Worm (Caenorhabditis elegans) whole organism, mixed stage, embryonic: ENCODE measurements around the gene hgrs-1.

Experiments
- M03D4.4 ChIP-seq: sonication (generic microtip); optimal IDR thresholded peaks from 2 replicates; lab custom pipeline; 2017; ENCODE audit warnings: mild to moderate bottlenecking, missing genetic modification characterization, missing compliant biosample characterization
- bed-3 ChIP-seq: fragments of 200-800 bp; sonication (Bioruptor generic); optimal IDR thresholded peaks from 3 replicates; lab custom pipeline; 2018; ENCODE audit warnings: mild to moderate bottlenecking, missing genetic modification characterization, moderate library complexity, missing compliant biosample characterization
- ceh-39 ChIP-seq: fragments of 150-350 bp; optimal IDR thresholded peaks from 2 replicates; lab custom pipeline; 2014; ENCODE audit warnings: missing biosample characterization, missing genetic modification characterization
- ceh-43 ChIP-seq: fragments of 200-800 bp; sonication (Bioruptor generic); optimal IDR thresholded peaks from 2 replicates; lab custom pipeline; 2018; ENCODE audit warnings: mild to moderate bottlenecking, missing genetic modification characterization, moderate library complexity, missing compliant biosample characterization
- ceh-83 ChIP-seq: fragments of 200-800 bp; sonication (Bioruptor generic); optimal IDR thresholded peaks from 2 replicates; lab custom pipeline; 2018; ENCODE audit warnings: mild to moderate bottlenecking, missing genetic modification characterization, missing compliant biosample characterization
- ces-1 ChIP-seq: fragments of 150-350 bp; optimal IDR thresholded peaks from 2 replicates; lab custom pipeline; 2014; ENCODE audit warnings: missing biosample characterization, missing genetic modification reagents, missing genetic modification characterization
- cnd-1 ChIP-seq: fragments of 200-800 bp; sonication (Bioruptor generic); optimal IDR thresholded peaks from 2 replicates; lab custom pipeline; 2018; ENCODE audit warnings: mild to moderate bottlenecking, missing genetic modification characterization, missing compliant biosample characterization
- drap-1 ChIP-seq: fragments of 200-800 bp; sonication (Bioruptor generic); optimal IDR thresholded peaks from 3 replicates; lab custom pipeline; 2018; ENCODE audit warnings: mild to moderate bottlenecking, missing genetic modification characterization, missing compliant biosample characterization
- elt-1 ChIP-seq: sonication (generic microtip); optimal IDR thresholded peaks from 2 replicates; lab custom pipeline; 2017; ENCODE audit warnings: missing genetic modification characterization, mild to moderate bottlenecking, missing compliant biosample characterization, antibody characterized with exemption, moderate library complexity, borderline replicate concordance; ENCODE audit not compliant: insufficient read depth
- elt-3 ChIP-seq: fragments of 150-350 bp; optimal IDR thresholded peaks from 2 replicates; lab custom pipeline; 2014; ENCODE audit warnings: missing biosample characterization, missing genetic modification characterization
- flh-1 ChIP-seq: fragments of 200-800 bp; sonication (Bioruptor generic); optimal IDR thresholded peaks from 2 replicates; lab custom pipeline; 2018; ENCODE audit warnings: mild to moderate bottlenecking, missing genetic modification characterization, moderate library complexity, missing compliant biosample characterization
- hlh-1 ChIP-seq: fragments of 150-350 bp; optimal IDR thresholded peaks from 2 replicates; lab custom pipeline; 2014; ENCODE audit warnings: missing biosample characterization, missing genetic modification reagents, missing genetic modification characterization
- lin-13 ChIP-seq: fragments of 150-350 bp; optimal IDR thresholded peaks from 2 replicates; lab custom pipeline; 2014; ENCODE audit warnings: missing biosample characterization, missing genetic modification characterization
- lin-32 ChIP-seq: fragments of 200-800 bp; sonication (Bioruptor generic); optimal IDR thresholded peaks from 2 replicates; lab custom pipeline; 2018; ENCODE audit warnings: mild to moderate bottlenecking, missing genetic modification characterization, missing compliant biosample characterization
- lsy-2 ChIP-seq: fragments of 150-350 bp; optimal IDR thresholded peaks from 2 replicates; lab custom pipeline; 2014; ENCODE audit warnings: missing biosample characterization, missing genetic modification characterization
- mab-5 ChIP-seq: fragments of 150-350 bp; optimal IDR thresholded peaks from 2 replicates; lab custom pipeline; 2014; ENCODE audit warnings: missing biosample characterization, missing genetic modification characterization
- mep-1 ChIP-seq: fragments of 150-350 bp; optimal IDR thresholded peaks from 2 replicates; lab custom pipeline; 2017; ENCODE audit warnings: missing biosample characterization, missing genetic modification reagents, missing genetic modification characterization, inconsistent platforms
- mls-2 ChIP-seq: sonication (generic microtip); optimal IDR thresholded peaks from 2 replicates; lab custom pipeline; 2016; ENCODE audit warnings: mild to moderate bottlenecking, missing genetic modification characterization, moderate library complexity, missing compliant biosample characterization
- nhr-12 ChIP-seq: fragments of 150-350 bp; optimal IDR thresholded peaks from 2 replicates; lab custom pipeline; 2014; ENCODE audit warnings: missing biosample characterization, missing genetic modification characterization
- nhr-237 ChIP-seq: fragments of 150-350 bp; optimal IDR thresholded peaks from 2 replicates; lab custom pipeline; 2014; ENCODE audit warnings: missing biosample characterization, missing genetic modification characterization
- nhr-28 ChIP-seq: fragments of 150-350 bp; optimal IDR thresholded peaks from 2 replicates; lab custom pipeline; 2014; ENCODE audit warnings: missing biosample characterization, missing genetic modification characterization
- nhr-76 ChIP-seq: sonication (generic microtip); optimal IDR thresholded peaks from 2 replicates; lab custom pipeline; 2017; ENCODE audit warnings: missing biosample characterization, missing genetic modification characterization
- pha-4 ChIP-seq: fragments of 150-350 bp; optimal IDR thresholded peaks from 2 replicates; lab custom pipeline; 2018; ENCODE audit warnings: missing biosample characterization, missing genetic modification reagents, missing genetic modification characterization
- snpc-4 ChIP-seq: fragments of 150-350 bp; optimal IDR thresholded peaks from 2 replicates; lab custom pipeline; 2014; ENCODE audit warnings: missing biosample characterization, missing genetic modification characterization
- sptf-1 ChIP-seq: sonication (generic microtip); optimal IDR thresholded peaks from 2 replicates; lab custom pipeline; 2017; ENCODE audit warnings: mild to moderate bottlenecking, missing genetic modification characterization, moderate library complexity, missing compliant biosample characterization
- tbx-8 ChIP-seq: fragments of 200-800 bp; sonication (Bioruptor generic); optimal IDR thresholded peaks from 2 replicates; lab custom pipeline; 2018; ENCODE audit warnings: mild to moderate bottlenecking, missing genetic modification characterization, moderate library complexity, missing compliant biosample characterization
- unc-120 ChIP-seq: sonication (generic microtip); optimal IDR thresholded peaks from 2 replicates; lab custom pipeline; 2017; ENCODE audit warnings: missing genetic modification characterization, missing compliant biosample characterization; ENCODE audit not compliant: poor library complexity, severe bottlenecking
- unc-39 ChIP-seq: fragments of 150-350 bp; optimal IDR thresholded peaks from 2 replicates; lab custom pipeline; 2014; ENCODE audit warnings: missing biosample characterization, missing genetic modification characterization
- unc-62 ChIP-seq: fragments of 150-350 bp; optimal IDR thresholded peaks from 2 replicates; lab custom pipeline; 2014; ENCODE audit warnings: missing biosample characterization, missing genetic modification reagents, missing genetic modification characterization
- zip-8 ChIP-seq: fragments of 150-350 bp; optimal IDR thresholded peaks from 2 replicates; lab custom pipeline; 2014; ENCODE audit warnings: missing biosample characterization, missing genetic modification characterization
- ztf-11 ChIP-seq: fragments of 150-350 bp; optimal IDR thresholded peaks from 2 replicates; lab custom pipeline; 2014; ENCODE audit warnings: missing biosample characterization, missing genetic modification characterization

The hgrs-1 gene

DNA sequence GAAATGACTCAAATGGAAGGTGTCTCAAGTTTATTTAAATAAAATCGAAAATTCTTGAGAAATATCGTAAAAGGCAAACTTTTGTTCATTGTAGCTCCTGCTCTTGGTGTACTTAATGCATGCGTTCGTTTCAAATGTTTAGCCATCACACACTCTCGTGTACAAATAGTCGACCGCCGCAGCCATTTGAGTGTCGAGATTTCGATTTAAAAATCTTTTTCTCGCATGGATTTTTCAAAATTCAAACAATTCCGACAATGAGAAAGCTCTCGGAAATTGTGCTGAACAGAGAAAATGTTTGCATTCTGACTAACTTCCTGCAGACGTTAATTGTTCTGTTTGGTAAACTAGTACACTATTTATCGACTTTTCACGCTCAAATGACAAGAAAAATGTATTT lies 6.6 kb downstream of the hgrs-1 start:
- TF ChIP-seq cnd-1 (tag; lab: Kevin White, UChicago) (no peak), elt-1 (tag; lab: Kevin White, UChicago) (no peak), mab-5 (tag; lab: Kevin White, UChicago) (no peak), hlh-1 (tag; lab: Kevin White, UChicago) (no peak), drap-1 (GFP tag; lab: Kevin White, UChicago) (no peak), bed-3 (no peak), M03D4.4 (tag; lab: Kevin White, UChicago) (no peak), snpc-4 (tag; lab: Kevin White, UChicago) (no peak), lsy-2 (no peak)

DNA sequence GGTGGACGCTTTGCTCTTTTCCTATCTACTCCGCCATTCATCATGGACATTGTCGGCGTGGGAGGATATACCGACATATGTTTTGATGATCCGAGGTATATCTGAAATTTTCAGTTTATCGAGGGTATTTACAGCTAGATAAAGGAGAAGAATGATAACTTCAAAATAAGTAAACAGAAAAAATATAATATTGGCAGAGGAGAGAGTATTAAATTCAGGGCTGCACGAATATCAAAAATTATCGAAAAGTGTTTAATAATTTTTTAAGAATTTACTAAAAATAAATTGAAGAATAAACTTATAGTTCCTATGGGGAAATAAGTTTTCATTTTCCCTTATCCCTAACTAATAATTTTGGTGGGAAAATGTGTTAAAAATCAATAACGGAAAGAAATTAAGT lies 7.0 kb downstream of the hgrs-1 start, which contains the start of gene wsp-1:
Gene wsp-1, minus strand, starts transcription at position 101 of the 400 bp plus-strand sequence.
- TF ChIP-seq ceh-43 (GFP tag; lab: Kevin White, UChicago) (no peak), mls-2 (no peak), nhr-12 (tag; lab: Kevin White, UChicago) (no peak), tbx-8 (GFP tag; lab: Kevin White, UChicago) (no peak)

DNA sequence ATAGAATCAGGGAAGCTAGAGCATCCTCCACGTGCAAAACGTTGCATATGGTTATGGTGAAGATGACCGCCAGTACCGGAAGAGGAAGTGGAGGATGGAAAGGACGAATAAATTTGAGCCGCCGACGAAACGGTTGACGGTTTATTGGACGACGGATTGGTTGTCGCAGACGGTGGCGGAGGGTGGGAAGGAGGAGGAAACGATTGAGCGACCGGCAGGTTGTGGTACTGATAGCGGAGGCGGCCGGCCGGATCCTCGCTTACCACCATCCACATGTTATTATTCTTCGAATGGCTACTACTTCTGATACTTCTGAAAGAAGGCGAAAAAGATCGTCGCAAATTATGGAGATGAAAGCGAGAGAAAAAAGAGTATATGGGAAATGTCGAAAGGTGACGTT lies 13.0 kb downstream of the hgrs-1 start:
- TF ChIP-seq ceh-43 (GFP tag; lab: Kevin White, UChicago): no peak
- TF ChIP-seq ces-1 (GFP tag; lab: Kevin White, UChicago): no peak
- no peak for TF ChIP-seq snpc-4 (tag; lab: Kevin White, UChicago)
- no peak for TF ChIP-seq nhr-12 (tag; lab: Kevin White, UChicago)
- TF ChIP-seq nhr-76 (tag; lab: Kevin White, UChicago): no peak

DNA sequence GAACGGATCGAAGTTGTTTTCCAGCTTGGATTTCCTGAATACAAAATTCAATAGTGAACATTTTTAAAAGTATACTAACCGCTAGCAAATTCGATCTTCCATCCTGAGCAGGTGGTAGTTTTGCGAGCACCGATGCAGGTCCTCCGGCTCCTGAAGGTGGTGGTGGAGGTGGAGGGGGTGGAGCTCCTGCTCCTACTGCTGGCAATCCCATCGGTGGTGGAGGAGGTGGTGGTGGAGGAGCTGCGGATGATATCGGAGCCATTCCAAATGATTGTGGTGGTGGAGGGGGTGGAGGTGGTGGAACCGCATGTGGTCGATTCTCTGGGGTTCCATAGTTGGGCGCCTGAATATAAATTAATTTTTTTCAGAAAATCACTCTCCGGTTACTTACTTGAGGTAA lies 16.2 kb downstream of the hgrs-1 start:
- TF ChIP-seq nhr-237 (tag; lab: Kevin White, UChicago) (no peak), nhr-76 (tag; lab: Kevin White, UChicago) (no peak), mep-1 (tag; lab: Kevin White, UChicago) (no peak), flh-1 (no peak), ces-1 (GFP tag; lab: Kevin White, UChicago) (no peak), lsy-2 (no peak), unc-39 (no peak), elt-3 (tag; lab: Kevin White, UChicago) (no peak), snpc-4 (tag; lab: Kevin White, UChicago) (no peak), mls-2 (no peak), mab-5 (tag; lab: Kevin White, UChicago) (no peak), ceh-83 (GFP tag; lab: Kevin White, UChicago) (no peak), lin-32 (GFP tag; lab: Kevin White, UChicago) (no peak), bed-3 (no peak), nhr-28 (tag; lab: Kevin White, UChicago) (no peak), zip-8 (no peak), elt-1 (tag; lab: Kevin White, UChicago) (no peak), ceh-39 (tag; lab: Kevin White, UChicago) (no peak), nhr-12 (tag; lab: Kevin White, UChicago) (no peak), lin-13 (no peak)

DNA sequence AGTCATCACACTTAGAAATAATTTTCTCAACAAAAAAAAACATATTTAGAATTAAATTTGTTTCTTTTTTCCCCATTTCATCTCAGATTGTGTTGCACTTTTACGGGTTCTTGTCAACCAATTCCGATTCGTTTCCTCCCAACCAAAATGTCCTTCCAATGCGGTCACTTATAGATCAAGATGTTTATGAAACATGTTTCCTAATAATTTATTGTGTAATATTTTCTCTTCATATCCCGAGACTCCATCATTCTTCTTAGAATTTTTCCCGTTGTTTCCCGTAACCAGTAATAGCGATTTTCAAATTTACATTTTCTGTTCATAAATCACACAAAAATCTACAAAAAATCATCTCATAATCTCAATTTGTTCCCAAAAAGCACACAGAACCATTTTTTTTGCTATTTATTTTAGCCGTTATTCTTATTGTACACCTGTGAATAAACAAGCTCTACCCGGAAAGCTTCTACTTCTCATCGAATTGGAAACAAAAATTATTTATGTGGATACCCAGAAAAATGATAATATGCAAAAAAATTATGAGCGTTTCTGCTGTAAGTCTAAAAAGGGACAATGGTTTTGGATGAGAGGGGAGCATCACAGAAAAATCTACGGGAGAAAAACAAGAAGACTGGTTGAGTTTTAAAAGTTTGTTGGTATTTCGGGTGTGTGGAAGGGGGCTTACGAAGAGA lies 17.3 kb downstream of the hgrs-1 start:
- TF ChIP-seq nhr-12 (tag; lab: Kevin White, UChicago): no peak
- no peak for TF ChIP-seq sptf-1
- no peak for TF ChIP-seq ztf-11 (tag; lab: Kevin White, UChicago)
- TF ChIP-seq nhr-237 (tag; lab: Kevin White, UChicago): no peak
- TF ChIP-seq mab-5 (tag; lab: Kevin White, UChicago): no peak
- TF ChIP-seq unc-120 (tag; lab: Kevin White, UChicago): no peak
- TF ChIP-seq pha-4: no peak
- TF ChIP-seq lin-13: no peak
- TF ChIP-seq flh-1: no peak
- TF ChIP-seq nhr-76 (tag; lab: Kevin White, UChicago): no peak
- no peak for TF ChIP-seq mep-1 (tag; lab: Kevin White, UChicago)
- no peak for TF ChIP-seq ceh-39 (tag; lab: Kevin White, UChicago)
- no peak for TF ChIP-seq tbx-8 (GFP tag; lab: Kevin White, UChicago)
- no peak for TF ChIP-seq elt-1 (tag; lab: Kevin White, UChicago)
- TF ChIP-seq snpc-4 (tag; lab: Kevin White, UChicago): no peak
- TF ChIP-seq drap-1 (GFP tag; lab: Kevin White, UChicago): no peak
- TF ChIP-seq unc-62: no peak
